Fruit fly (Drosophila melanogaster) whole organism, pupa: Measurements from ENCODE around the gene CG33509.

Experiments used
- CG14655 ChIP-seq: fragments of 200-800 bp; sonication (Bioruptor generic); optimal IDR thresholded peaks from 3 replicates; lab custom pipeline; 2017; ENCODE audit warnings: mild to moderate bottlenecking, missing biosample characterization, missing genetic modification reagents, missing genetic modification characterization
- rn ChIP-seq: fragments of 200-800 bp; sonication (Bioruptor generic); IDR thresholded peaks from 2 replicates; pipeline ENCODE4 v1.3.6; 2022; ENCODE audit warnings: missing biosample characterization, missing genetic modification characterization

- TF ChIP-seq rn (GFP tag; lab: Robert Waterston, UW): no peak
- TF ChIP-seq CG14655 (GFP tag; lab: Kevin White, UChicago): no peak
Observed at dm6 chr2L:21088651-21089050, 2.3 kb upstream of the CG33509 start, which contains the start of gene ppk13.
